Fruit fly (Drosophila melanogaster): Measurements from ENCODE around the gene CG9044.

Gene CG9044

dm6 chr2L:5959863-5960658 lies 10.8 kb downstream of the CG9044 start, which contains the start of gene Vm26Aa:
Vm26Aa (minus strand) TSS chr2L:5960340.
- TF ChIP-seq Hr78 (GFP tag; optimal IDR thresholded peaks at IDR 0.05) (no peak), Mio (GFP tag; optimal IDR thresholded peaks at IDR 0.05) (no peak)

dm6 chr2L:5961169-5961918 lies 12.1 kb downstream of the CG9044 start:
- TF ChIP-seq Hr83 (GFP tag; optimal IDR thresholded peaks at IDR 0.05; ENCODE audit: poor library complexity, severe bottlenecking) (no peak), Hnf4 (GFP tag; optimal IDR thresholded peaks at IDR 0.05) (no peak), sv (GFP tag; optimal IDR thresholded peaks at IDR 0.05) (no peak), h (GFP tag; optimal IDR thresholded peaks at IDR 0.05) (no peak), brk (GFP tag; optimal IDR thresholded peaks at IDR 0.05) (no peak), Dfd (GFP tag; optimal IDR thresholded peaks at IDR 0.05) (no peak), sage (GFP tag; optimal IDR thresholded peaks at IDR 0.05) (no peak), Rel (GFP tag; optimal IDR thresholded peaks at IDR 0.05) (no peak), Rel (tag; optimal IDR thresholded peaks at IDR 0.05) (no peak), Sp1 (GFP tag; optimal IDR thresholded peaks at IDR 0.05) (no peak), Myc (optimal IDR thresholded peaks at IDR 0.05) (no peak), psq (GFP tag; optimal IDR thresholded peaks at IDR 0.05) (no peak), fru (GFP tag; optimal IDR thresholded peaks at IDR 0.05) (no peak), tai (GFP tag; optimal IDR thresholded peaks at IDR 0.05) (no peak), woc (GFP tag; optimal IDR thresholded peaks at IDR 0.05) (no peak), CrebA (GFP tag; optimal IDR thresholded peaks at IDR 0.05; ENCODE audit: borderline replicate concordance) (no peak), ey (GFP tag; optimal IDR thresholded peaks at IDR 0.05) (no peak), dmrt93B (GFP tag; optimal IDR thresholded peaks at IDR 0.05) (no peak), CG9705 (GFP tag; optimal IDR thresholded peaks at IDR 0.05) (no peak)

DNA sequence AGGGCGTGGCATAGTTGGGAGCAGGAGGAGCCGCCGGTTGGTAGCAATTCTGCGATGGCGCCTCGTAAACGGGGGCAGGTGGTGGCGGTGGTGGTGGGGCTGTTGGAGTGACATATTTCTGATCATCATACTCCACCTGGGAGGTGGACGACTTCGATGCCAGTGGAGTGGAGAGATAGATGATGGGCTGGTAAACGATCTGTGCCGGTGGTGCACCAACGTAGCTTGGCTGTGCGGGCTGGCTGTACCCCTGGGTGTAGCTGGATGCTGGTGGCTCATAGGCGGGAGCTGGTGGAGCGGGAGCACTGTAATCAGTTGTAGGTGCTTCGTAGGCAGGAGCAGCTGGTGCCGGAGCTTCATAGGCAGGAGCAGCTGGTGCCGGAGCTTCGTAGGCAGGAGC lies 14.0 kb downstream of the CG9044 start:
- no peak for TF ChIP-seq Sp1 (GFP tag; optimal IDR thresholded peaks at IDR 0.05)
- TF ChIP-seq Hr83 (GFP tag; optimal IDR thresholded peaks at IDR 0.05; ENCODE audit: poor library complexity, severe bottlenecking), result no peak
- TF ChIP-seq pan (optimal IDR thresholded peaks at IDR 0.05), result no peak
- TF ChIP-seq sage (GFP tag; optimal IDR thresholded peaks at IDR 0.05), result no peak
- no peak for TF ChIP-seq Myc (optimal IDR thresholded peaks at IDR 0.05)
- TF ChIP-seq GATAd (GFP tag; optimal IDR thresholded peaks at IDR 0.05), result no peak
- TF ChIP-seq HLH106 (tag; optimal IDR thresholded peaks at IDR 0.05), result no peak
- TF ChIP-seq jim (GFP tag; optimal IDR thresholded peaks at IDR 0.05), result no peak
- no peak for TF ChIP-seq OdsH (GFP tag; optimal IDR thresholded peaks at IDR 0.05)
- TF ChIP-seq br (GFP tag; optimal IDR thresholded peaks at IDR 0.05), result no peak
- TF ChIP-seq h (GFP tag; optimal IDR thresholded peaks at IDR 0.05), result no peak
- no peak for TF ChIP-seq Dif (GFP tag; optimal IDR thresholded peaks at IDR 0.05; ENCODE audit: partially characterized antibody)
- TF ChIP-seq rgr (GFP tag; optimal IDR thresholded peaks at IDR 0.05), result no peak
- no peak for TF ChIP-seq dl (GFP tag; optimal IDR thresholded peaks at IDR 0.05; ENCODE audit: insufficient read depth in 1 of 2, partially characterized antibody in 2 of 2)
- no peak for TF ChIP-seq Mio (GFP tag; optimal IDR thresholded peaks at IDR 0.05)
- TF ChIP-seq tai (GFP tag; optimal IDR thresholded peaks at IDR 0.05), result no peak

DNA sequence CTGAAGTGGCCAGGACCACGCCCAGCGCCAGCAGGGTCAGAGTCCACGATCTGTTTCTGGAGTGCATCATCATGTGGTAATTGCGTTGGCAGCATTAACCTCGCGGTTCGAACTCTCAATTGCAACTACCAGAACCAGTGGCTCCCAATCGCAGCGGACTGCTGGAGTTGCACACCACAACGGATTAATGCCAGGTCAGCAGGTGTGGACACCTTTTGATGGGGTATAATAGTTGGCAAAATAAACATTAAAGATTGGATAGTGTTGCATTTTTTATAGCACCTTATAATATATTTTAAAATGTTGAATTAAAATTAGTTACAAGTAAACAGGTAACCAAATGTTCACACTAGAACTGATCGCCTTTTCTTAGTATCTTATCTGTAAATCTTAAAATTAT lies 15.0 kb downstream of the CG9044 start:
- no peak for TF ChIP-seq Hnf4 (GFP tag; optimal IDR thresholded peaks at IDR 0.05)
- no peak for TF ChIP-seq dmrt93B (GFP tag; optimal IDR thresholded peaks at IDR 0.05)
- no peak for TF ChIP-seq OdsH (GFP tag; optimal IDR thresholded peaks at IDR 0.05)
- no peak for TF ChIP-seq jim (GFP tag; optimal IDR thresholded peaks at IDR 0.05)
- TF ChIP-seq HLH106 (tag; optimal IDR thresholded peaks at IDR 0.05), result no peak

dm6 chr2L:5964851-5965250 lies 15.6 kb downstream of the CG9044 start, which contains the start of gene psd:
psd (minus strand) TSS chr2L:5964951.
- TF ChIP-seq Dif (GFP tag; optimal IDR thresholded peaks at IDR 0.05; ENCODE audit: partially characterized antibody), result no peak
- no peak for TF ChIP-seq Sp1 (GFP tag; optimal IDR thresholded peaks at IDR 0.05)
- TF ChIP-seq pan (optimal IDR thresholded peaks at IDR 0.05), result no peak
- no peak for TF ChIP-seq usp (GFP tag; optimal IDR thresholded peaks at IDR 0.05)
- no peak for TF ChIP-seq GATAd (GFP tag; optimal IDR thresholded peaks at IDR 0.05)
- TF ChIP-seq rgr (GFP tag; optimal IDR thresholded peaks at IDR 0.05), result no peak

All from whole organism, wandering third instar larva.